Worm (Caenorhabditis elegans): ENCODE results near the gene aak-1.

The aak-1 gene

ce11 chrIII:8749487-8749886, 11.4 kb downstream of the aak-1 start, which contains the start of gene sma-2 (continued):
- TF ChIP-seq lin-38 (GFP tag; IDR thresholded peaks at IDR 0.05) (peak; percentile 32; the same call in 1 of the 2 replicates), attf-4 (tag; optimal IDR thresholded peaks at IDR 0.05) (no peak)

ce11 chrIII:8748620-8749019, 12.3 kb downstream of the aak-1 start:
- peak; percentile 70 for TF ChIP-seq nhr-28 (tag; optimal IDR thresholded peaks at IDR 0.05)
- peak; percentile 2 for TF ChIP-seq hlh-30 (tag; optimal IDR thresholded peaks at IDR 0.05; ENCODE audit: insufficient read depth)
- TF ChIP-seq nhr-6 (tag; optimal IDR thresholded peaks at IDR 0.05): peak; percentile 11
- TF ChIP-seq dmd-6 (GFP tag; IDR thresholded peaks at IDR 0.05): peak; percentile 71
- no peak for TF ChIP-seq snpc-1.2 (GFP tag; IDR thresholded peaks at IDR 0.05)
- TF ChIP-seq unc-62 (GFP tag; optimal IDR thresholded peaks at IDR 0.05 in 1 of 2): no peak
- TF ChIP-seq unc-62 (tag; optimal IDR thresholded peaks at IDR 0.05): no peak
- TF ChIP-seq tag-97 (GFP tag; IDR thresholded peaks at IDR 0.05): no peak
- no peak for TF ChIP-seq fkh-10 (GFP tag; optimal IDR thresholded peaks at IDR 0.05)
- TF ChIP-seq mep-1 (tag; optimal IDR thresholded peaks at IDR 0.05): peak; percentile 37
- peak in 1 of 2 experiments; percentile 43 for TF ChIP-seq mdl-1 (tag; optimal IDR thresholded peaks at IDR 0.05)
- no peak for TF ChIP-seq ama-1 (optimal IDR thresholded peaks at IDR 0.05)
- TF ChIP-seq nhr-48 (tag; optimal IDR thresholded peaks at IDR 0.05): peak; percentile 24
- peak in 1 of 2 experiments; percentile 29 for TF ChIP-seq lsy-2 (tag; optimal IDR thresholded peaks at IDR 0.05)
- TF ChIP-seq nhr-76 (tag; optimal IDR thresholded peaks at IDR 0.05): no peak
- no peak for TF ChIP-seq zfp-3 (GFP tag; conservative IDR thresholded peaks at IDR 0.05)
- peak; percentile 78 for TF ChIP-seq hlh-11 (tag; optimal IDR thresholded peaks at IDR 0.05)
- no peak for TF ChIP-seq dpl-1 (GFP tag; optimal IDR thresholded peaks at IDR 0.05)
- TF ChIP-seq nhr-77 (tag; optimal IDR thresholded peaks at IDR 0.05): peak; percentile 48
- no peak for TF ChIP-seq lin-15B (tag; optimal IDR thresholded peaks at IDR 0.05)
- peak; percentile 83 for TF ChIP-seq dve-1 (tag; optimal IDR thresholded peaks at IDR 0.05; ENCODE audit: insufficient read depth)
- TF ChIP-seq dmd-9 (GFP tag; IDR thresholded peaks at IDR 0.05): no peak
- no peak for TF ChIP-seq R02D3.7 (tag; optimal IDR thresholded peaks at IDR 0.05)
- peak; percentile 93 for TF ChIP-seq php-3 (GFP tag; IDR thresholded peaks at IDR 0.05)
- peak; percentile 92 for TF ChIP-seq pqm-1 (tag; optimal IDR thresholded peaks at IDR 0.05)
- no peak for TF ChIP-seq ceh-28 (tag; optimal IDR thresholded peaks at IDR 0.05)
- no peak for TF ChIP-seq daf-16 (GFP tag; optimal IDR thresholded peaks at IDR 0.05)
- peak; percentile 67 for TF ChIP-seq daf-16 (tag; optimal IDR thresholded peaks at IDR 0.05)
- TF ChIP-seq ctbp-1 (GFP tag; IDR thresholded peaks at IDR 0.05): no peak

- TF ChIP-seq dpl-1 (GFP tag; optimal IDR thresholded peaks at IDR 0.05) (no peak), unc-62 (GFP tag; optimal IDR thresholded peaks at IDR 0.05 in 1 of 2) (peak in 1 of 2 experiments; percentile 95), unc-62 (tag; optimal IDR thresholded peaks at IDR 0.05) (no peak), F37D6.2 (tag; optimal IDR thresholded peaks at IDR 0.05) (no peak)
Observed at ce11 chrIII:8745214-8745613, 15.7 kb downstream of the aak-1 start.

- no peak for TF ChIP-seq F44E2.7 (GFP tag; IDR thresholded peaks at IDR 0.05)
- TF ChIP-seq fkh-10 (GFP tag; optimal IDR thresholded peaks at IDR 0.05): peak; percentile 76
Observed at ce11 chrIII:8744765-8745164, 16.1 kb downstream of the aak-1 start.

- no peak for TF ChIP-seq hif-1 (tag; optimal IDR thresholded peaks at IDR 0.05)
- TF ChIP-seq ztf-11 (tag; optimal IDR thresholded peaks at IDR 0.05): no peak
- TF ChIP-seq fkh-10 (GFP tag; optimal IDR thresholded peaks at IDR 0.05): peak; percentile 45
- TF ChIP-seq mdt-29 (GFP tag; IDR thresholded peaks at IDR 0.05): no peak
Observed at ce11 chrIII:8743796-8744404, 17.0 kb downstream of the aak-1 start, which contains the start of gene ZK370.6. ZK370.6 (minus strand) TSS chrIII:8743846.

Measured in whole organism, L4 larva.